Worm (Caenorhabditis elegans) whole organism, late embryonic: Measurements from ENCODE around the gene F01G4.4.

Source experiments
- C08G9.2 ChIP-seq: sonication (generic microtip); optimal IDR thresholded peaks from 2 replicates; lab custom pipeline; 2016; ENCODE audit warnings: mild to moderate bottlenecking, missing genetic modification characterization, moderate library complexity, missing compliant biosample characterization
- F13H6.1 ChIP-seq: sonication (generic microtip); optimal IDR thresholded peaks from 2 replicates; lab custom pipeline; 2016; ENCODE audit warnings: missing genetic modification characterization, missing compliant biosample characterization
- K02D7.2 ChIP-seq: sonication (generic microtip); optimal IDR thresholded peaks from 2 replicates; lab custom pipeline; 2017; ENCODE audit warnings: mild to moderate bottlenecking, missing genetic modification characterization, missing compliant biosample characterization
- ahr-1 ChIP-seq: sonication (generic microtip); optimal IDR thresholded peaks from 2 replicates; lab custom pipeline; 2016; ENCODE audit warnings: missing genetic modification characterization, missing compliant biosample characterization
- ceh-14 ChIP-seq: sonication (generic microtip); optimal IDR thresholded peaks from 2 replicates; lab custom pipeline; 2016; ENCODE audit warnings: missing genotype, missing genetic modification characterization, missing compliant biosample characterization
- ceh-18 ChIP-seq: sonication (generic microtip); optimal IDR thresholded peaks from 2 replicates; lab custom pipeline; 2016; ENCODE audit warnings: missing genetic modification characterization, missing compliant biosample characterization
- ceh-2 ChIP-seq: sonication (generic microtip); optimal IDR thresholded peaks from 2 replicates; lab custom pipeline; 2016; ENCODE audit warnings: missing genotype, missing genetic modification characterization, missing compliant biosample characterization
- ceh-31 ChIP-seq: sonication (generic microtip); optimal IDR thresholded peaks from 2 replicates; lab custom pipeline; 2016; ENCODE audit warnings: missing genetic modification characterization, missing compliant biosample characterization
- ceh-6 ChIP-seq: fragments of 200-800 bp; sonication (Bioruptor generic); optimal IDR thresholded peaks from 2 replicates; lab custom pipeline; 2018; ENCODE audit warnings: mild to moderate bottlenecking, missing genetic modification characterization, missing compliant biosample characterization
- dmd-4 ChIP-seq: sonication (generic microtip); optimal IDR thresholded peaks from 2 replicates; lab custom pipeline; 2016; ENCODE audit warnings: borderline replicate concordance, missing genetic modification characterization, missing compliant biosample characterization
- dve-1 ChIP-seq: sonication (generic microtip); optimal IDR thresholded peaks from 2 replicates; lab custom pipeline; 2017; ENCODE audit warnings: antibody characterized with exemption, mild to moderate bottlenecking, missing genetic modification characterization, missing compliant biosample characterization
- elt-2 ChIP-seq: sonication (generic microtip); optimal IDR thresholded peaks from 2 replicates; lab custom pipeline; 2016; ENCODE audit warnings: missing genetic modification reagents, missing genetic modification characterization, missing compliant biosample characterization
- ets-4 ChIP-seq: sonication (generic microtip); optimal IDR thresholded peaks from 2 replicates; lab custom pipeline; 2016; ENCODE audit warnings: missing genetic modification characterization, missing compliant biosample characterization
- eyg-1 ChIP-seq: sonication (generic microtip); optimal IDR thresholded peaks from 2 replicates; lab custom pipeline; 2016; ENCODE audit warnings: missing genotype, missing genetic modification characterization, missing compliant biosample characterization
- hlh-13 ChIP-seq: fragments of 200-800 bp; sonication (Bioruptor generic); optimal IDR thresholded peaks from 2 replicates; lab custom pipeline; 2018; ENCODE audit warnings: mild to moderate bottlenecking, missing genetic modification characterization, missing compliant biosample characterization
- hlh-15 ChIP-seq: sonication (generic microtip); optimal IDR thresholded peaks from 2 replicates; lab custom pipeline; 2016; ENCODE audit warnings: missing genetic modification characterization, missing compliant biosample characterization
- hlh-8 ChIP-seq: sonication (generic microtip); optimal IDR thresholded peaks from 2 replicates; lab custom pipeline; 2016; ENCODE audit warnings: missing genotype, missing genetic modification characterization, missing compliant biosample characterization
- lim-6 ChIP-seq: sonication (generic microtip); optimal IDR thresholded peaks from 2 replicates; lab custom pipeline; 2016; ENCODE audit warnings: missing genetic modification characterization, missing compliant biosample characterization
- mec-3 ChIP-seq: sonication (generic microtip); optimal IDR thresholded peaks from 2 replicates; lab custom pipeline; 2016; ENCODE audit warnings: borderline replicate concordance, missing genetic modification characterization, missing compliant biosample characterization
- nfya-1 ChIP-seq: sonication (generic microtip); optimal IDR thresholded peaks from 2 replicates; lab custom pipeline; 2017; ENCODE audit warnings: missing genetic modification characterization, mild to moderate bottlenecking, missing compliant biosample characterization, antibody characterized with exemption, moderate library complexity
- nhr-11 ChIP-seq: fragments of 150-350 bp; optimal IDR thresholded peaks from 2 replicates; lab custom pipeline; 2014; ENCODE audit warnings: missing biosample characterization, missing genetic modification characterization
- npax-4 ChIP-seq: sonication (generic microtip); optimal IDR thresholded peaks from 2 replicates; lab custom pipeline; 2016; ENCODE audit warnings: missing genetic modification characterization, missing compliant biosample characterization
- pha-2 ChIP-seq: sonication (generic microtip); optimal IDR thresholded peaks from 2 replicates; lab custom pipeline; 2017; ENCODE audit warnings: mild to moderate bottlenecking, missing genetic modification characterization, missing compliant biosample characterization
- ref-2 ChIP-seq: sonication (generic microtip); optimal IDR thresholded peaks from 2 replicates; lab custom pipeline; 2016; ENCODE audit warnings: missing genetic modification characterization, missing compliant biosample characterization
- rnt-1 ChIP-seq: sonication (generic microtip); optimal IDR thresholded peaks from 2 replicates; lab custom pipeline; 2016; ENCODE audit warnings: missing genetic modification characterization, missing compliant biosample characterization
- sox-2 ChIP-seq: fragments of 200-800 bp; sonication (Bioruptor generic); IDR thresholded peaks from 2 replicates; pipeline ENCODE4 v1.3.6; 2022; ENCODE audit warnings: missing genetic modification reagents, missing genetic modification characterization, missing compliant biosample characterization
- sox-4 ChIP-seq: sonication (generic microtip); optimal IDR thresholded peaks from 2 replicates; lab custom pipeline; 2017; ENCODE audit warnings: mild to moderate bottlenecking, missing genetic modification characterization, inconsistent platforms, missing compliant biosample characterization
- tbx-2 ChIP-seq: sonication (generic microtip); optimal IDR thresholded peaks from 2 replicates; lab custom pipeline; 2016; ENCODE audit warnings: missing genetic modification characterization, missing compliant biosample characterization
- unc-3 ChIP-seq, 2 experiments: fragments of 200-800 bp in 1 of 2; sonication (Bioruptor generic) in 1 of 2; sonication (generic microtip) in 1 of 2; conservative IDR thresholded peaks in 1 of 2; optimal IDR thresholded peaks in 1 of 2; 2 replicates each; pipeline versions ENCODE4 v1.3.6 to Lab custom; 2016 to 2022; ENCODE audit warnings: missing compliant biosample characterization in 2 of 2, missing genetic modification characterization in 2 of 2, missing genetic modification reagents in 1 of 2
- unc-42 ChIP-seq: sonication (generic microtip); optimal IDR thresholded peaks from 2 replicates; lab custom pipeline; 2016; ENCODE audit warnings: missing genotype, missing genetic modification characterization, missing compliant biosample characterization
- zip-5 ChIP-seq: sonication (generic microtip); optimal IDR thresholded peaks from 2 replicates; lab custom pipeline; 2016; ENCODE audit warnings: missing genetic modification characterization, missing compliant biosample characterization

Gene F01G4.4

ce11 chrIV:11164831-11165230 is 21.7 kb downstream of the F01G4.4 start, which contains the start of gene C08F8.6:
C08F8.6 (minus strand) TSS chrIV:11164931.
- no peak for TF ChIP-seq ceh-14 (tag; lab: Kevin White, UChicago)

ce11 chrIV:11169652-11170051 is 26.5 kb downstream of the F01G4.4 start, which contains the start of gene nhr-67:
nhr-67 (plus strand) TSS chrIV:11169748.
- TF ChIP-seq hlh-8 (tag; lab: Kevin White, UChicago) (no peak), hlh-15 (tag; lab: Kevin White, UChicago) (no peak), eyg-1 (tag; lab: Kevin White, UChicago) (no peak), nhr-11 (tag; lab: Kevin White, UChicago) (no peak), unc-3 (GFP tag; conservative IDR thresholded peaks at IDR 0.05; lab: Robert Waterston, UW) (no peak), unc-3 (tag; optimal IDR thresholded peaks at IDR 0.05; lab: Kevin White, UChicago) (no peak)

ce11 chrIV:11174772-11175171 is 31.6 kb downstream of the F01G4.4 start:
- TF ChIP-seq dmd-4 (no peak), hlh-13 (no peak), npax-4 (no peak), sox-2 (GFP tag; lab: Robert Waterston, UW) (no peak)

- no peak for TF ChIP-seq sox-4
Observed at ce11 chrIV:11176967-11177366, 33.8 kb downstream of the F01G4.4 start, which contains the start of gene rap-3. rap-3 (plus strand) TSS chrIV:11177267.

- TF ChIP-seq K02D7.2 (tag; lab: Kevin White, UChicago), result no peak
- TF ChIP-seq dve-1, result no peak
- no peak for TF ChIP-seq ets-4
- no peak for TF ChIP-seq sox-2 (GFP tag; lab: Robert Waterston, UW)
- no peak for TF ChIP-seq ceh-6 (GFP tag; lab: Kevin White, UChicago)
- TF ChIP-seq tbx-2 (tag; lab: Kevin White, UChicago), result no peak
- no peak for TF ChIP-seq mec-3
- no peak for TF ChIP-seq pha-2 (tag; lab: Kevin White, UChicago)
- TF ChIP-seq, all 69 proteins: peak for 0
Observed at ce11 chrIV:11178495-11178894, 35.4 kb downstream of the F01G4.4 start, which contains the start of gene C08F8.9. C08F8.9 (minus strand) TSS chrIV:11178595.

- peak; percentile 54 for TF ChIP-seq unc-42 (tag; lab: Kevin White, UChicago)
- peak; percentile 27 for TF ChIP-seq ceh-18
- TF ChIP-seq rnt-1, result peak; percentile 15
- TF ChIP-seq elt-2 (tag; lab: Kevin White, UChicago), result peak; percentile 43
- TF ChIP-seq ref-2 (tag; lab: Kevin White, UChicago), result peak; percentile 18
- TF ChIP-seq ceh-2 (tag; lab: Kevin White, UChicago), result peak; percentile 18
- peak; percentile 25 for TF ChIP-seq zip-5
- peak; percentile 13 for TF ChIP-seq ahr-1 (tag; lab: Kevin White, UChicago)
- TF ChIP-seq C08G9.2 (tag; lab: Kevin White, UChicago), result peak; percentile 47
- peak; percentile 73 for TF ChIP-seq ceh-31
- peak; percentile 53 for TF ChIP-seq nfya-1 (tag; lab: Kevin White, UChicago)
- peak; percentile 44 for TF ChIP-seq lim-6 (tag; lab: Kevin White, UChicago)
- peak; percentile 57 for TF ChIP-seq tbx-2 (tag; lab: Kevin White, UChicago)
- peak; percentile 49 for TF ChIP-seq ceh-14 (tag; lab: Kevin White, UChicago)
- peak; percentile 29 for TF ChIP-seq F13H6.1 (tag; lab: Kevin White, UChicago)
Observed at ce11 chrIV:11179123-11179740, 36.1 kb downstream of the F01G4.4 start, which contains the start of gene cpt-2. cpt-2 (plus strand) TSS chrIV:11179645.
